Worm (Caenorhabditis elegans) whole organism, mixed stage, embryonic: Measurements from ENCODE around the gene D1054.1.

Source experiments
- lin-32 ChIP-seq: fragments of 200-800 bp; sonication (Bioruptor generic); optimal IDR thresholded peaks from 2 replicates; lab custom pipeline; 2018; ENCODE audit warnings: mild to moderate bottlenecking, missing genetic modification characterization, missing compliant biosample characterization
- unc-62 ChIP-seq: fragments of 150-350 bp; optimal IDR thresholded peaks from 2 replicates; lab custom pipeline; 2014; ENCODE audit warnings: missing biosample characterization, missing genetic modification reagents, missing genetic modification characterization

- TF ChIP-seq unc-62 (GFP tag; lab: Kevin White, UChicago): no peak
- TF ChIP-seq lin-32 (GFP tag; lab: Kevin White, UChicago): no peak
Observed at ce11 chrV:10719019-10719832, 50.8 kb downstream of the D1054.1 start.
